Worm (Caenorhabditis elegans) whole organism, early embryonic: ENCODE results near the gene C01G10.5.

ENCODE experiments used
- B0310.2 ChIP-seq: sonication (generic microtip); optimal IDR thresholded peaks from 2 replicates; lab custom pipeline; 2016; ENCODE audit warnings: mild to moderate bottlenecking, missing genetic modification characterization, missing compliant biosample characterization
- F13C5.2 ChIP-seq: sonication (generic microtip); optimal IDR thresholded peaks from 2 replicates; lab custom pipeline; 2017; ENCODE audit warnings: mild to moderate bottlenecking, missing genetic modification characterization, inconsistent platforms, missing compliant biosample characterization
- aly-1 ChIP-seq: sonication (generic microtip); optimal IDR thresholded peaks from 2 replicates; lab custom pipeline; 2016; ENCODE audit warnings: missing genetic modification characterization, missing compliant biosample characterization
- ama-1 ChIP-seq: fragments of 150-350 bp; optimal IDR thresholded peaks from 2 replicates; lab custom pipeline; 2014
- ceh-13 ChIP-seq: fragments of 200-800 bp; sonication (Bioruptor generic); optimal IDR thresholded peaks from 2 replicates; lab custom pipeline; 2018; ENCODE audit warnings: mild to moderate bottlenecking, missing genetic modification characterization, missing compliant biosample characterization
- ceh-36 ChIP-seq: sonication (generic microtip); optimal IDR thresholded peaks from 2 replicates; lab custom pipeline; 2016; ENCODE audit warnings: missing genetic modification characterization, inconsistent platforms, missing compliant biosample characterization
- ets-7 ChIP-seq: sonication (generic microtip); optimal IDR thresholded peaks from 2 replicates; lab custom pipeline; 2016; ENCODE audit warnings: missing genotype, missing genetic modification characterization, missing compliant biosample characterization
- flt-1 ChIP-seq: fragments of 200-800 bp; sonication (Bioruptor generic); IDR thresholded peaks from 2 replicates; pipeline ENCODE4 v1.3.6; 2022; ENCODE audit warnings: missing genetic modification characterization, missing compliant biosample characterization
- hmbx-1 ChIP-seq: sonication (generic microtip); optimal IDR thresholded peaks from 2 replicates; lab custom pipeline; 2016; ENCODE audit warnings: mild to moderate bottlenecking, missing genetic modification characterization, missing compliant biosample characterization
- hmg-4 ChIP-seq: fragments of 200-800 bp; sonication (Bioruptor generic); optimal IDR thresholded peaks from 2 replicates; lab custom pipeline; 2018; ENCODE audit warnings: mild to moderate bottlenecking, missing genetic modification characterization, missing compliant biosample characterization
- hnd-1 ChIP-seq: sonication (generic microtip); optimal IDR thresholded peaks from 2 replicates; lab custom pipeline; 2016; ENCODE audit warnings: missing genetic modification characterization, missing compliant biosample characterization
- pes-1 ChIP-seq: fragments of 200-800 bp; sonication (Bioruptor generic); IDR thresholded peaks from 2 replicates; pipeline ENCODE4 v1.3.6; 2022; ENCODE audit warnings: missing genetic modification reagents, missing genetic modification characterization, missing compliant biosample characterization
- scrt-1 ChIP-seq: fragments of 200-800 bp; sonication (Bioruptor generic); IDR thresholded peaks from 2 replicates; pipeline ENCODE4 v1.3.6; 2022; ENCODE audit warnings: missing genetic modification characterization, missing compliant biosample characterization
- sea-1 ChIP-seq: fragments of 200-800 bp; sonication (Bioruptor generic); conservative IDR thresholded peaks from 2 replicates; pipeline ENCODE4 v1.3.6; 2022; ENCODE audit warnings: missing genetic modification characterization, missing compliant biosample characterization
- tbx-11 ChIP-seq: fragments of 200-800 bp; sonication (Bioruptor generic); IDR thresholded peaks from 2 replicates; pipeline ENCODE4 v1.3.6; 2022; ENCODE audit warnings: missing genetic modification characterization, missing compliant biosample characterization
- tbx-37 ChIP-seq: fragments of 200-800 bp; sonication (Bioruptor generic); conservative IDR thresholded peaks from 2 replicates; pipeline ENCODE4 v1.3.6; 2022; ENCODE audit warnings: missing genetic modification reagents, missing genetic modification characterization, missing compliant biosample characterization
- tra-4 ChIP-seq: sonication (generic microtip); optimal IDR thresholded peaks from 2 replicates; lab custom pipeline; 2017; ENCODE audit warnings: missing genetic modification characterization, missing compliant biosample characterization

C01G10.5 gene

DNA sequence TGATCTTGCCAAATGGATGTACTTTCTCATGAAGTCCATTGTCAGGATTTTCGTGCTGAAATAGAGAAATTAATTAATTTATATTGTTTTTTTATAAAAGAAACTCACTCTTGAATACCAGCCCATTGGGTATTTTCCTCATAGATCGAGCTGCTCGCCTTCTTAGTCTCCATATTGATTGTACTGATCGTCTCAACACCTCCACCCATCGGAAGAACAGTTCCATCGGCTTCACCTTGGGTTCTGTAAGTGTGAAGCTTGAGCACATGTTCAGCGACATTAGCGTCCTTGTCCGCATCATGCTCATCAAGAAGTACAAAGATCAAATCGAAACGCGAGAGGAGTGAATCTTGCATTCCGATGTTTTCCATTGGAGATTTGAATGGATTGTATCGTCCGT, 31.6 kb downstream of the C01G10.5 start:
- no peak for TF ChIP-seq sea-1 (GFP tag; lab: Robert Waterston, UW)
- TF ChIP-seq hnd-1 (tag; lab: Kevin White, UChicago): no peak
- TF ChIP-seq B0310.2 (tag; lab: Kevin White, UChicago): no peak
- TF ChIP-seq hmbx-1 (tag; lab: Kevin White, UChicago): no peak
- no peak for TF ChIP-seq tra-4 (tag; lab: Kevin White, UChicago)
- TF ChIP-seq tbx-11 (GFP tag; lab: Robert Waterston, UW): no peak
- no peak for TF ChIP-seq ceh-13 (GFP tag; lab: Kevin White, UChicago)
- TF ChIP-seq ama-1: no peak
- no peak for TF ChIP-seq scrt-1 (GFP tag; lab: Robert Waterston, UW)
- no peak for TF ChIP-seq ets-7 (tag; lab: Kevin White, UChicago)
- TF ChIP-seq flt-1: no peak
- TF ChIP-seq hmg-4 (GFP tag; lab: Kevin White, UChicago): no peak
- TF ChIP-seq tbx-37: no peak
- no peak for TF ChIP-seq pes-1
- no peak for TF ChIP-seq F13C5.2 (tag; lab: Kevin White, UChicago)

DNA sequence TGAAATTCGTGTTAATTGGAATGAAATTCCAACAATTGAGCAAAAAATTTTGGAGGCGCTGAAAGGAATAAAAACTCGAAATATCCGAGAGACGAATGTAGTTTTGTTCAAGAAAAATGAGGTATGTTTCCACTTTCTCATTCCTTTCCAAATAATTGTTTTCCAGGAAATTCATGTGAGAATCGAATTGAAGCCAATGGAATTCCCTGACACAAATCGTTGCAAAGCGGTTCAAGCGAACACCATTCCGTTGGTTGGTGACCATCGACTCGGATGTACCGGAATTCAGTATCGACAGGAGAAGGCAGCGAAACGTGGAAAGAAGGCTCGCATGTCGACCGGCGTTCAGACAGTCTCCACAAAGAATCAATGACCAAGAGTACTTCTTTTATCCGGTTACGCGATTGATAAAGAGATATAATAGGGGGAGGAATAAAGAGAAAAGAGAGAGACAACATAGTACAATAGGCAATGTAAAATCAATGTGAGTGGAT, 32.9 kb downstream of the C01G10.5 start:
- TF ChIP-seq tbx-37 (no peak), sea-1 (GFP tag; lab: Robert Waterston, UW) (no peak; the same call in 1 of the 2 replicates), ama-1 (no peak), hnd-1 (tag; lab: Kevin White, UChicago) (no peak), flt-1 (no peak), ceh-36 (no peak), ets-7 (tag; lab: Kevin White, UChicago) (no peak)

DNA sequence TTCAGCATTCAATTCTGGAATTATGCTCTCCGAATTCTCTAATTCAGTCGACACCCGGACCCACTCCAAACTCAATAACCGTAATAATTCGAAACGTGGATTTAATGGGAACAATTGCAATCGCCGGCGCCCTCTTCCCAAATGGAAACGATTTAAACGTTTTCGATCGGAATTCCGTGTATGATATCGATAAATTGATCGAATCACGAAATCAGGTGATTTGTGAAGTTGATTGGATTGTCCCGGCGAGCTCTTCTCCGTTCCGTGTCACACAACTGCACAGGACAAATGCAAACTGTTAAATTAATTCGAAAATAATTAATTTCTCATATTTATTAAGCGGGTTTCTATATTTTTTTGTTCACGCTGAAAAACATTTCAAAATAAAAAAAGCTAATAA, 33.5 kb downstream of the C01G10.5 start, which contains the start of gene C25D7.16:
TSS of gene C25D7.16 (plus strand) at position 301 of the 400 bp plus-strand sequence.
- TF ChIP-seq ets-7 (tag; lab: Kevin White, UChicago): no peak
- no peak for TF ChIP-seq ama-1
- no peak for TF ChIP-seq hnd-1 (tag; lab: Kevin White, UChicago)
- TF ChIP-seq tbx-37: no peak
- TF ChIP-seq hmg-4 (GFP tag; lab: Kevin White, UChicago): no peak
- no peak for TF ChIP-seq hmbx-1 (tag; lab: Kevin White, UChicago)
- TF ChIP-seq scrt-1 (GFP tag; lab: Robert Waterston, UW): no peak
- no peak for TF ChIP-seq F13C5.2 (tag; lab: Kevin White, UChicago)
- TF ChIP-seq ceh-36: no peak
- no peak for TF ChIP-seq ceh-13 (GFP tag; lab: Kevin White, UChicago)
- no peak for TF ChIP-seq flt-1
- no peak for TF ChIP-seq tbx-11 (GFP tag; lab: Robert Waterston, UW)
- TF ChIP-seq aly-1: no peak
- no peak for TF ChIP-seq B0310.2 (tag; lab: Kevin White, UChicago)
- TF ChIP-seq pes-1: no peak
- no peak for TF ChIP-seq tra-4 (tag; lab: Kevin White, UChicago)
- no peak for TF ChIP-seq sea-1 (GFP tag; lab: Robert Waterston, UW)

DNA sequence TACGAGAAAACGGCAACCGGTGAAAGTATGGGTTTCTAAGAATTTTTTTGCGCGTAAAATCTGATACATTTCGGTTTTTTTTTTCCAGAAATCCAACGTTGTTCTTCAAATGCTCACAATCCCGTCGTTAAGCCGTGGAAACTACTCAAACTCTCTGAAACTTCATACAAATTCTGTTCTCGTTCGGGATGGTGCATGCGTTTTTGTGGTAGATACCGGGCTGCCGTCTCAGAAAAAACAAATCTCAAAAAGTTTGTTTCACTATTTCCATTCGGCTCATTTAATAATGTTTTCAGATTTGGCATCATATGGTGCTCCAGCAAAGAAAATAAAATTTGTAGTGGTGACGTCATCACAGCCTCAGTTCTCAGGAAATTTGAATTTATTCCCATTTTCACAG, 34.6 kb downstream of the C01G10.5 start:
- TF ChIP-seq aly-1: no peak
- no peak for TF ChIP-seq flt-1
- no peak for TF ChIP-seq hnd-1 (tag; lab: Kevin White, UChicago)
- TF ChIP-seq tra-4 (tag; lab: Kevin White, UChicago): no peak
- TF ChIP-seq tbx-11 (GFP tag; lab: Robert Waterston, UW): no peak
- TF ChIP-seq ets-7 (tag; lab: Kevin White, UChicago): no peak
- TF ChIP-seq hmbx-1 (tag; lab: Kevin White, UChicago): no peak
- TF ChIP-seq B0310.2 (tag; lab: Kevin White, UChicago): no peak
- TF ChIP-seq F13C5.2 (tag; lab: Kevin White, UChicago): no peak
- no peak for TF ChIP-seq ceh-13 (GFP tag; lab: Kevin White, UChicago)
- TF ChIP-seq scrt-1 (GFP tag; lab: Robert Waterston, UW): no peak
- no peak for TF ChIP-seq pes-1
- no peak for TF ChIP-seq sea-1 (GFP tag; lab: Robert Waterston, UW)
- TF ChIP-seq ceh-36: no peak
- TF ChIP-seq ama-1: no peak
- TF ChIP-seq hmg-4 (GFP tag; lab: Kevin White, UChicago): no peak
- TF ChIP-seq tbx-37: no peak

DNA sequence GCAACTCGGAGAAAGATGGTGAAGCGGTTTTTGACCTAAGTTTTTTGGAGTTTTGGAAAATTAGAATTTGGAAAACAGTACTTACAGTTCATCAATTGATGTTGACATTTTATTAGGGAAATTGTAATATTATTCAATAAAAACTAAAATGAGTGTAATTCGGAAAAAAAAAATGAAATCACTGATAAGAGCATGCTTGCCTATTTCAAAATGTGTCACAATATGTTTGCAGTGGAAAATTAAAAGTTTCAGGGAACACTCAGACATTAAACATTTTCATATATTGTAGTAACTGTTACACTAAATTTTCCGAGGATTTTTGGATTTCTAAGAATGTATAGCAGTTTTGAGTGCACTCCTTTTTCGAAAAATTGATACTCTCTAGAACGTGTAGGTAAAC, 37.0 kb downstream of the C01G10.5 start, which contains the start of the genes fbxa-82 and C25D7.5:
TSS of gene fbxa-82 (minus strand) at position 163 of the 400 bp plus-strand sequence.
TSS of gene C25D7.5 (plus strand) at position 283 of the 400 bp plus-strand sequence.
- no peak for TF ChIP-seq pes-1
- no peak for TF ChIP-seq flt-1
- no peak for TF ChIP-seq ceh-36
- TF ChIP-seq sea-1 (GFP tag; lab: Robert Waterston, UW): no peak
- TF ChIP-seq hmg-4 (GFP tag; lab: Kevin White, UChicago): no peak
- TF ChIP-seq tbx-37: no peak
- no peak for TF ChIP-seq B0310.2 (tag; lab: Kevin White, UChicago)
- no peak for TF ChIP-seq ama-1
- no peak for TF ChIP-seq F13C5.2 (tag; lab: Kevin White, UChicago)
- no peak for TF ChIP-seq hnd-1 (tag; lab: Kevin White, UChicago)

DNA sequence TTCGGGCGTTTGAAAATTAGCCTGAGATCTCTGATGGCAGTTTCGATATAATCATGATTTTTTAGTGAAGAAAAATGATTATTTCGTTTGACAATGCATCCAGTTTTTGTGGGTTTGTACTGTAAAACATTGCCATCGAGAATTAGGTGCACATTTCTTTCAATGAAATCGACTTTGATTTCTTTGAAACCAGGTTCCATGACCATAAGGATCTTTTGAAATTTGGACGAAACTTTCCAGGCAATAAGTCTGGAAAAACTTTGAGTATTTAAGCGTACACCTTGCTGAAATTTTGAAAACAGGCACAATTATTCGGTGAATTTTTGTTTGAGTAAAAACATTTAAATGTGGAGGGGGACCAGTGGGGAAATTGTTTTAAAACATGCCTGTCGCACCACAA, 37.6 kb downstream of the C01G10.5 start:
- TF ChIP-seq pes-1: no peak
- TF ChIP-seq hnd-1 (tag; lab: Kevin White, UChicago): no peak
- TF ChIP-seq ceh-36: no peak
- no peak for TF ChIP-seq ama-1
- no peak for TF ChIP-seq B0310.2 (tag; lab: Kevin White, UChicago)
- TF ChIP-seq hmg-4 (GFP tag; lab: Kevin White, UChicago): no peak
- no peak for TF ChIP-seq aly-1
- TF ChIP-seq ceh-13 (GFP tag; lab: Kevin White, UChicago): no peak
- no peak for TF ChIP-seq tbx-11 (GFP tag; lab: Robert Waterston, UW)
- TF ChIP-seq tbx-37: no peak
- TF ChIP-seq hmbx-1 (tag; lab: Kevin White, UChicago): no peak
- TF ChIP-seq scrt-1 (GFP tag; lab: Robert Waterston, UW): no peak
- no peak for TF ChIP-seq F13C5.2 (tag; lab: Kevin White, UChicago)
- no peak for TF ChIP-seq ets-7 (tag; lab: Kevin White, UChicago)
- no peak for TF ChIP-seq flt-1
- TF ChIP-seq tra-4 (tag; lab: Kevin White, UChicago): no peak
- TF ChIP-seq sea-1 (GFP tag; lab: Robert Waterston, UW): no peak

DNA sequence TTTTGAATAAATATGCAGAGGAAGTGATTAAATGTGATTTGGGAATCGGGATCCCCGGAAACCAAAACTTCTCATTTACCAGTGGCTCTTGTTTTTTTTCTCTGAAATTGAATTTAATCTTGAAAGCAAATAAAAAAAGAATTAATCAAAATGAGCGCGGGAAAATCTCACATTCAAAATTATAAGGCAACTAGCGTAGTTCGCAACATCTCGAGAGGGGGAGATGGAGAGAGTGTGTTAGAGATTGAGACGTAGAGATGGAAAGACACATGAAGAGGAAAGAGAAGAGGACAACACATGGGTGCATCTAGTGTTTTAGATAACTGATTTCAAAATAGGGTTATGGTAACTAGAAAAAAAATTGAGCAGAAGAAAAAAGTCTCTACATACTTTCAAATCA, 41.2 kb downstream of the C01G10.5 start, which contains the start of gene sdc-3:
TSS of gene sdc-3 (minus strand) at position 101 of the 400 bp plus-strand sequence.
- TF ChIP-seq tbx-37 (no peak), tbx-11 (GFP tag; lab: Robert Waterston, UW) (no peak), hmg-4 (GFP tag; lab: Kevin White, UChicago) (no peak)
